Fruit fly (Drosophila melanogaster) whole organism, embryonic: ENCODE data around the gene Nf-YC.

Experiments
- CG10209 ChIP-seq: fragments of 200-800 bp; sonication (Bioruptor generic); optimal IDR thresholded peaks from 3 replicates; lab custom pipeline; 2017; ENCODE audit warnings: missing biosample characterization, mild to moderate bottlenecking, missing genetic modification characterization, missing genetic modification reagents
- CG10565 ChIP-seq: fragments of 200-800 bp; sonication (Bioruptor generic); optimal IDR thresholded peaks from 3 replicates; lab custom pipeline; 2016; ENCODE audit warnings: missing biosample characterization, mild to moderate bottlenecking, missing genetic modification characterization
- CG11695 ChIP-seq: fragments of 200-800 bp; sonication (Bioruptor generic); IDR thresholded peaks from 3 replicates; pipeline ENCODE4 v1.3.6; 2022; ENCODE audit warnings: missing biosample characterization, missing genetic modification characterization
- CG16779 ChIP-seq: fragments of 200-800 bp; sonication (Bioruptor generic); IDR thresholded peaks from 2 replicates; pipeline ENCODE4 v1.3.6; 2022; ENCODE audit warnings: missing biosample characterization, missing genetic modification characterization
- CG17359 ChIP-seq: fragments of 200-800 bp; sonication (Bioruptor generic); optimal IDR thresholded peaks from 3 replicates; lab custom pipeline; 2018; ENCODE audit warnings: missing biosample characterization, mild to moderate bottlenecking, missing genetic modification characterization, moderate library complexity
- CG17829 ChIP-seq: fragments of 200-800 bp; optimal IDR thresholded peaks from 2 replicates; lab custom pipeline; 2019; ENCODE audit warnings: missing biosample characterization, mild to moderate bottlenecking, missing genetic modification characterization, moderate library complexity
- CG31365 ChIP-seq: fragments of 200-800 bp; sonication (Bioruptor generic); optimal IDR thresholded peaks from 2 replicates; lab custom pipeline; 2018; ENCODE audit warnings: missing biosample characterization, mild to moderate bottlenecking, missing genetic modification characterization
- CG32772 ChIP-seq: fragments of 200-800 bp; sonication (Bioruptor generic); IDR thresholded peaks from 2 replicates; pipeline ENCODE4 v1.3.6; 2022; ENCODE audit warnings: missing biosample characterization, missing genetic modification characterization
- CG33213 ChIP-seq: fragments of 200-800 bp; sonication (Bioruptor generic); optimal IDR thresholded peaks from 3 replicates; lab custom pipeline; 2016; ENCODE audit warnings: missing biosample characterization, missing genetic modification characterization
- CG3838 ChIP-seq: fragments of 200-800 bp; sonication (Bioruptor generic); optimal IDR thresholded peaks from 3 replicates; lab custom pipeline; 2016; ENCODE audit warnings: missing biosample characterization, missing genetic modification characterization
- CG43689 ChIP-seq: fragments of 200-800 bp; sonication (Bioruptor generic); IDR thresholded peaks from 2 replicates; pipeline ENCODE4 v1.3.6; 2022; ENCODE audit warnings: missing biosample characterization, missing genetic modification characterization
- CG6175 ChIP-seq: fragments of 200-800 bp; sonication (Bioruptor generic); IDR thresholded peaks from 3 replicates; pipeline ENCODE4 v1.3.6; 2022; ENCODE audit warnings: missing biosample characterization, missing genetic modification characterization
- CG8478 ChIP-seq: fragments of >200 bp; optimal IDR thresholded peaks from 2 replicates; lab custom pipeline; 2018
- CG8944 ChIP-seq: fragments of 200-800 bp; sonication (Bioruptor generic); optimal IDR thresholded peaks from 3 replicates; lab custom pipeline; 2016; ENCODE audit warnings: missing biosample characterization, missing genetic modification characterization
- Deaf1 ChIP-seq: fragments of 200-800 bp; optimal IDR thresholded peaks from 3 replicates; lab custom pipeline; 2019; ENCODE audit warnings: missing biosample characterization, mild to moderate bottlenecking, missing genetic modification characterization, moderate library complexity
- Dek ChIP-seq: fragments of 200-800 bp; sonication (Bioruptor generic); optimal IDR thresholded peaks from 3 replicates; lab custom pipeline; 2019; ENCODE audit warnings: missing biosample characterization, mild to moderate bottlenecking, missing genetic modification characterization, moderate library complexity
- Dip2 ChIP-seq: fragments of 200-800 bp; sonication (Bioruptor generic); IDR thresholded peaks from 2 replicates; pipeline ENCODE4 v1.3.6; 2022; ENCODE audit warnings: missing biosample characterization, missing genetic modification characterization
- Dp ChIP-seq: fragments of 200-800 bp; sonication (Bioruptor generic); optimal IDR thresholded peaks from 2 replicates; lab custom pipeline; 2018; ENCODE audit warnings: missing biosample characterization, mild to moderate bottlenecking, missing genetic modification characterization, moderate library complexity
- Fer2 ChIP-seq: fragments of 200-800 bp; sonication (Bioruptor generic); optimal IDR thresholded peaks from 2 replicates; lab custom pipeline; 2018; ENCODE audit warnings: missing biosample characterization, mild to moderate bottlenecking, missing genetic modification characterization, moderate library complexity
- Hr39 ChIP-seq: fragments of >200 bp; optimal IDR thresholded peaks from 2 replicates; lab custom pipeline; 2017
- Meics ChIP-seq: fragments of 200-800 bp; sonication (Bioruptor generic); optimal IDR thresholded peaks from 2 replicates; lab custom pipeline; 2017; ENCODE audit warnings: missing biosample characterization, mild to moderate bottlenecking, missing genetic modification characterization
- Nf-YC ChIP-seq: fragments of 200-800 bp; optimal IDR thresholded peaks from 3 replicates; lab custom pipeline; 2019; ENCODE audit warnings: missing biosample characterization, mild to moderate bottlenecking, missing genetic modification characterization, moderate library complexity
- Trl ChIP-seq, 3 experiments: fragments of >200 bp in 2 of 3; fragments of 200-800 bp in 1 of 3; sonication (Bioruptor generic) in 1 of 3; optimal IDR thresholded peaks; 2 replicates in 1 of 3; 3 replicates in 2 of 3; lab custom pipeline; 2016 to 2017; ENCODE audit warnings: missing biosample characterization in 1 of 3, missing genetic modification characterization in 1 of 3
- Usf ChIP-seq: fragments of 200-800 bp; sonication (Bioruptor generic); optimal IDR thresholded peaks from 2 replicates; lab custom pipeline; 2017; ENCODE audit warnings: missing genotype, missing biosample characterization, missing genetic modification characterization
- Xrp1 ChIP-seq: fragments of 200-800 bp; sonication (Bioruptor generic); IDR thresholded peaks from 2 replicates; pipeline ENCODE4 v1.3.6; 2022; ENCODE audit warnings: missing biosample characterization, missing genetic modification characterization
- YL-1 ChIP-seq: fragments of 200-800 bp; sonication (Bioruptor generic); optimal IDR thresholded peaks from 3 replicates; lab custom pipeline; 2017; ENCODE audit warnings: missing biosample characterization, mild to moderate bottlenecking, missing genetic modification characterization
- bowl ChIP-seq: fragments of 200-800 bp; sonication (Bioruptor generic); IDR thresholded peaks from 2 replicates; pipeline ENCODE4 v1.3.6; 2022; ENCODE audit warnings: missing biosample characterization, missing genetic modification characterization
- btn ChIP-seq: fragments of 200-800 bp; sonication (Bioruptor generic); optimal IDR thresholded peaks from 2 replicates; lab custom pipeline; 2016; ENCODE audit warnings: missing biosample characterization, missing genetic modification characterization
- chinmo ChIP-seq: fragments of 200-800 bp; sonication (Bioruptor generic); IDR thresholded peaks from 4 replicates; pipeline ENCODE4 v1.3.6; 2022; ENCODE audit warnings: missing biosample characterization, missing genetic modification characterization; ENCODE audit not compliant: partially characterized antibody
- dpn ChIP-seq, 2 experiments: fragments of 200-800 bp; sonication (Bioruptor generic); optimal IDR thresholded peaks; 3 replicates each; lab custom pipeline; 2016; ENCODE audit warnings: missing biosample characterization in 2 of 2, missing genetic modification characterization in 2 of 2
- ewg ChIP-seq: fragments of 200-800 bp; sonication (Bioruptor generic); optimal IDR thresholded peaks from 3 replicates; lab custom pipeline; 2017; ENCODE audit warnings: mild to moderate bottlenecking, missing biosample characterization, missing genetic modification reagents, missing genetic modification characterization
- exex ChIP-seq: fragments of 200-800 bp; sonication (Bioruptor generic); optimal IDR thresholded peaks from 4 replicates; lab custom pipeline; 2018; ENCODE audit warnings: missing biosample characterization, mild to moderate bottlenecking, missing genetic modification characterization, moderate library complexity
- ftz-f1 ChIP-seq: fragments of 200-800 bp; sonication (Bioruptor generic); optimal IDR thresholded peaks from 2 replicates; lab custom pipeline; 2016; ENCODE audit warnings: missing biosample characterization, missing genetic modification characterization
- gsb ChIP-seq: fragments of 200-800 bp; sonication (Bioruptor generic); IDR thresholded peaks from 2 replicates; pipeline ENCODE4 v1.3.6; 2022; ENCODE audit warnings: missing biosample characterization, missing genetic modification characterization
- luna ChIP-seq: fragments of 200-800 bp; sonication (Bioruptor generic); optimal IDR thresholded peaks from 2 replicates; lab custom pipeline; 2016; ENCODE audit warnings: missing biosample characterization, missing genetic modification characterization
- oc ChIP-seq: fragments of 200-800 bp; sonication (Bioruptor generic); optimal IDR thresholded peaks from 2 replicates; lab custom pipeline; 2018; ENCODE audit warnings: missing biosample characterization, mild to moderate bottlenecking, missing genetic modification characterization, moderate library complexity
- odd ChIP-seq: fragments of 200-800 bp; sonication (Bioruptor generic); optimal IDR thresholded peaks from 2 replicates; lab custom pipeline; 2017; ENCODE audit warnings: missing biosample characterization, mild to moderate bottlenecking, missing genetic modification characterization
- otp ChIP-seq: fragments of 200-800 bp; sonication (Bioruptor generic); IDR thresholded peaks from 3 replicates; pipeline ENCODE4, ENCODE4 v1.3.6; 2022; ENCODE audit warnings: missing biosample characterization, missing genetic modification characterization
- peb ChIP-seq: fragments of 200-800 bp; sonication (Bioruptor generic); IDR thresholded peaks from 2 replicates; pipeline ENCODE4 v1.3.6; 2022; ENCODE audit warnings: missing biosample characterization, missing genetic modification characterization
- prd ChIP-seq, 3 experiments: fragments of >200 bp in 2 of 3; fragments of 200-800 bp in 1 of 3; sonication (Bioruptor generic) in 1 of 3; optimal IDR thresholded peaks in 2 of 3; IDR thresholded peaks in 1 of 3; 2 replicates in 2 of 3; 3 replicates in 1 of 3; pipeline versions ENCODE4 v1.3.6 to Lab custom; 2017 to 2022; ENCODE audit warnings: missing biosample characterization in 1 of 3, missing genetic modification characterization in 1 of 3
- ro ChIP-seq: fragments of 200-800 bp; sonication (Bioruptor generic); IDR thresholded peaks from 2 replicates; pipeline ENCODE4 v1.3.6; 2022; ENCODE audit warnings: missing biosample characterization, missing genetic modification characterization
- sens-2 ChIP-seq: fragments of 200-800 bp; sonication (Bioruptor generic); IDR thresholded peaks from 2 replicates; pipeline ENCODE4 v1.3.6; 2022; ENCODE audit warnings: missing biosample characterization, missing genetic modification characterization
- seq ChIP-seq: fragments of 200-800 bp; sonication (Bioruptor generic); IDR thresholded peaks from 2 replicates; pipeline ENCODE4 v1.3.6; 2022; ENCODE audit warnings: missing biosample characterization, missing genetic modification characterization
- sim ChIP-seq: fragments of 200-800 bp; sonication (Bioruptor generic); IDR thresholded peaks from 2 replicates; pipeline ENCODE4 v1.3.6; 2022; ENCODE audit warnings: missing biosample characterization, missing genetic modification characterization
- sr ChIP-seq: fragments of 200-800 bp; sonication (Bioruptor generic); IDR thresholded peaks from 3 replicates; pipeline ENCODE4 v1.3.6; 2022; ENCODE audit warnings: missing biosample characterization, missing genetic modification characterization
- tio ChIP-seq: fragments of 200-800 bp; sonication (Bioruptor generic); optimal IDR thresholded peaks from 2 replicates; lab custom pipeline; 2017; ENCODE audit warnings: missing biosample characterization, missing genetic modification characterization, inconsistent platforms
- toy ChIP-seq: fragments of 200-800 bp; sonication (Bioruptor generic); IDR thresholded peaks from 2 replicates; pipeline ENCODE4 v1.3.6; 2022; ENCODE audit warnings: missing biosample characterization, missing genetic modification characterization
- vfl ChIP-seq: fragments of 200-800 bp; sonication (Bioruptor generic); optimal IDR thresholded peaks from 2 replicates; lab custom pipeline; 2016; ENCODE audit warnings: missing biosample characterization, missing genetic modification characterization
- wor ChIP-seq: fragments of 200-800 bp; sonication (Bioruptor generic); IDR thresholded peaks from 2 replicates; pipeline ENCODE4 v1.3.6; 2022; ENCODE audit warnings: missing biosample characterization, missing genetic modification characterization
- zfh1 ChIP-seq: fragments of 200-800 bp; sonication (Bioruptor generic); IDR thresholded peaks from 3 replicates; pipeline ENCODE4 v1.3.6; 2022; ENCODE audit warnings: missing biosample characterization, missing genetic modification characterization

The Nf-YC gene

dm6 chrX:6859756-6860412 is 39.2 kb upstream of the Nf-YC start (continued):
- TF ChIP-seq sim (GFP tag; lab: Robert Waterston, UW) (0 out of 2 replicates have a peak, but pooled peaks have one; percentile 5), zfh1 (GFP tag; lab: Robert Waterston, UW) (peak; percentile 60), Trl (optimal IDR thresholded peaks at IDR 0.05; lab: Kevin White, UChicago) (no peak), Trl (GFP tag; optimal IDR thresholded peaks at IDR 0.05; lab: Kevin White, UChicago) (peak; percentile 78), bowl (0 out of 2 replicates have a peak, but pooled peaks have one; percentile 35), CG33213 (GFP tag; lab: Kevin White, UChicago) (peak; percentile 64), luna (GFP tag; lab: Kevin White, UChicago) (no peak), sr (GFP tag; lab: Robert Waterston, UW) (peak; percentile 47; the same call in 2 of the 3 replicates), CG3838 (GFP tag; lab: Kevin White, UChicago) (no peak), Xrp1 (GFP tag; lab: Robert Waterston, UW) (peak; percentile 74), dpn (GFP tag; optimal IDR thresholded peaks at IDR 0.05; lab: Kevin White, UChicago) (peak; percentile 23 to 87), CG17359 (tag; lab: Kevin White, UChicago) (peak; percentile 76), CG10209 (peak; percentile 85), sens-2 (no peak), Dip2 (GFP tag; lab: Robert Waterston, UW) (no peak), CG16779 (GFP tag; lab: Robert Waterston, UW) (no peak), odd (peak; percentile 14), ewg (GFP tag; lab: Kevin White, UChicago) (peak; percentile 21), vfl (GFP tag; lab: Kevin White, UChicago) (no peak), CG8478 (lab: Kevin White, UChicago) (no peak), seq (GFP tag; lab: Robert Waterston, UW) (0 out of 2 replicates have a peak, but pooled peaks have one; percentile 10), wor (no peak), exex (tag; lab: Kevin White, UChicago) (peak; percentile 20), CG17829 (tag; lab: Kevin White, UChicago) (peak; percentile 76), toy (GFP tag; lab: Robert Waterston, UW) (peak; percentile 46; the same call in 1 of the 2 replicates), Usf (GFP tag; lab: Kevin White, UChicago) (peak; percentile 33), prd (optimal IDR thresholded peaks at IDR 0.05; lab: Kevin White, UChicago) (no peak), prd (GFP tag; IDR thresholded peaks at IDR 0.05; lab: Robert Waterston, UW) (peak; percentile 83), Nf-YC (tag; lab: Kevin White, UChicago) (peak; percentile 74), ro (GFP tag; lab: Robert Waterston, UW) (no peak), Dek (tag; lab: Kevin White, UChicago) (peak; percentile 25), CG11695 (GFP tag; lab: Robert Waterston, UW) (peak; percentile 71), Fer2 (peak; percentile 44), ftz-f1 (GFP tag; lab: Kevin White, UChicago) (peak; percentile 85), CG43689 (GFP tag; lab: Robert Waterston, UW) (no peak), gsb (GFP tag; lab: Robert Waterston, UW) (peak; percentile 40; the same call in 1 of the 2 replicates), oc (no peak), Deaf1 (peak; percentile 81), peb (GFP tag; lab: Robert Waterston, UW) (0 out of 2 replicates have a peak, but pooled peaks have one; percentile 28), tio (GFP tag; lab: Kevin White, UChicago) (no peak), CG10565 (GFP tag; lab: Kevin White, UChicago) (no peak), Meics (peak; percentile 89), otp (GFP tag; lab: Robert Waterston, UW) (no peak), Hr39 (no peak), CG6175 (GFP tag; lab: Robert Waterston, UW) (0 out of 3 replicates have a peak, but pooled peaks have one; percentile 41), CG8944 (GFP tag; lab: Kevin White, UChicago) (no peak), CG32772 (GFP tag; lab: Robert Waterston, UW) (peak; percentile 67), YL-1 (GFP tag; lab: Kevin White, UChicago) (no peak), Dp (no peak), chinmo (peak; percentile 83; the same call in 2 of the 4 replicates), btn (GFP tag; lab: Kevin White, UChicago) (peak; percentile 43), CG31365 (tag; lab: Kevin White, UChicago) (no peak)
